Fruit fly (Drosophila melanogaster): ENCODE measurements around the gene CG11723.

DNA sequence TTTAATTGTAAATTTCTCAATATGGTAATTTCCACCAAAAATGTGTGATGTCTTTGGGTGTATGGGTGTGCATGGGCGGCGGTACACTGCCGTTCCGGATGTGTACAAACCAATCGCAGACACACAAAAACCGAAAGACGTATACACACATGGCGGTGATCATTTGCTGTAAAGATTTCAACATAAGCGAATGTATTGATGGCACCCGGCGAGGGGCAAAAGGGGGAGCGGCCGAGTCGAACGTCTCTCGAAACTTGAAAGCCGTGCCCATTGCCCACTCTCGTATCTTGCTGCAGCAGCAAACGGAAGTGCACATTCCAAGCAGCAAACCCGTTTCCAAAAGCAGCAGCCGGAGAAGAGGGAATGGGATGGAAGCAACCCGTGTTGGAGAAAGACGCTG is 15.2 kb upstream of the CG11723 start:
- TF ChIP-seq CTCF (optimal IDR thresholded peaks at IDR 0.05) (no peak), CG8478 (optimal IDR thresholded peaks at IDR 0.05) (no peak)
